Fruit fly (Drosophila melanogaster) whole organism, adult: ENCODE results near the gene CG6966.

Experiments used
- CG11617 ChIP-seq: fragments of 200-800 bp; sonication (Bioruptor generic); optimal IDR thresholded peaks from 2 replicates; lab custom pipeline; 2017; ENCODE audit warnings: mild to moderate bottlenecking, missing biosample characterization, missing genetic modification reagents, missing genetic modification characterization
- CG1620 ChIP-seq: fragments of 200-800 bp; sonication (Bioruptor generic); optimal IDR thresholded peaks from 2 replicates; lab custom pipeline; 2016; ENCODE audit warnings: missing biosample characterization, missing genetic modification characterization
- CG33017 ChIP-seq: fragments of 200-800 bp; sonication (Bioruptor generic); optimal IDR thresholded peaks from 2 replicates; lab custom pipeline; 2018; ENCODE audit warnings: missing biosample characterization, mild to moderate bottlenecking, missing genetic modification characterization, moderate library complexity
- CG5204 ChIP-seq: fragments of 200-800 bp; sonication (Bioruptor generic); optimal IDR thresholded peaks from 2 replicates; lab custom pipeline; 2016; ENCODE audit warnings: missing biosample characterization, missing genetic modification characterization
- CG7045 ChIP-seq: fragments of 200-800 bp; sonication (Bioruptor generic); optimal IDR thresholded peaks from 2 replicates; lab custom pipeline; 2017; ENCODE audit warnings: missing biosample characterization, mild to moderate bottlenecking, missing genetic modification characterization
- CG7101 ChIP-seq: fragments of 200-800 bp; sonication (Bioruptor generic); optimal IDR thresholded peaks from 2 replicates; lab custom pipeline; 2018; ENCODE audit warnings: missing biosample characterization, mild to moderate bottlenecking, missing genetic modification characterization, moderate library complexity
- Clk ChIP-seq: fragments of 200-800 bp; sonication (Bioruptor generic); optimal IDR thresholded peaks from 2 replicates; lab custom pipeline; 2017; ENCODE audit warnings: missing biosample characterization, missing genetic modification characterization
- Mnt ChIP-seq: fragments of 200-800 bp; sonication (Bioruptor generic); optimal IDR thresholded peaks from 2 replicates; lab custom pipeline; 2016; ENCODE audit warnings: missing biosample characterization, mild to moderate bottlenecking, missing genetic modification characterization
- bab1 ChIP-seq: fragments of 200-800 bp; sonication (Bioruptor generic); optimal IDR thresholded peaks from 3 replicates; lab custom pipeline; 2019; ENCODE audit warnings: missing biosample characterization, mild to moderate bottlenecking, missing genetic modification characterization, moderate library complexity
- cnc ChIP-seq, 2 experiments: fragments of >200 bp; optimal IDR thresholded peaks; 2 replicates each; lab custom pipeline; 2017
- kay ChIP-seq: fragments of 200-800 bp; sonication (Bioruptor generic); peaks from one replicate; lab custom pipeline; 2016; ENCODE audit warnings: missing biosample characterization, missing genetic modification characterization, borderline replicate concordance
- pad ChIP-seq: fragments of 200-800 bp; sonication (Bioruptor generic); optimal IDR thresholded peaks from 3 replicates; lab custom pipeline; 2017; ENCODE audit warnings: missing biosample characterization, missing genetic modification characterization, mild to moderate bottlenecking, moderate library complexity, missing genetic modification reagents
- toe ChIP-seq: fragments of 200-800 bp; sonication (Bioruptor generic); optimal IDR thresholded peaks from 2 replicates; lab custom pipeline; 2016; ENCODE audit warnings: missing biosample characterization, missing genetic modification characterization

DNA sequence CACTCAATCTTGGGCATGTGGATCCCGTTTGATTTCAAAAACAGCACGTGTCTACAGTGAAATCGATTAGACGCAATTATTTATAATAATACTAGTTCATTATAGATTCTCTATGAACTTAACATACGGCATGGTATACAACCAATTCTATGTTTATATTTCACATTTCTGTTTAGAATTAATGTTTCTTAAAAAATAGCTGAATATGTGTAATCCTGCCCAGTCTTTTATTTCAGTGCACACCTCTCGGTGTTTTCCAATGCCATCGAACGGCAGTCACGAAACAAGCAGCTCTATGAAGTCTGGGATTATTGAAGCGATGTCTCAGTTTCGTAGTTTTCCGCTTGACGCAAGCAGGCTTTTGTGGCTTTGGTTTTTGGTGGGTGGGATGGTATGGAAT lies 22.3 kb upstream of the CG6966 start:
- no peak for TF ChIP-seq CG11617 (GFP tag; lab: Kevin White, UChicago)
- no peak for TF ChIP-seq pad (GFP tag; lab: Kevin White, UChicago)
- TF ChIP-seq kay = no peak
- TF ChIP-seq Clk (GFP tag; lab: Kevin White, UChicago) = no peak
- no peak for TF ChIP-seq cnc (optimal IDR thresholded peaks at IDR 0.05; lab: Kevin White, UChicago)
- no peak for TF ChIP-seq Mnt
- no peak for TF ChIP-seq bab1 (GFP tag; lab: Kevin White, UChicago)
- TF ChIP-seq toe = no peak
- TF ChIP-seq CG33017 (tag; lab: Kevin White, UChicago) = no peak
- TF ChIP-seq CG1620 (GFP tag; lab: Kevin White, UChicago) = no peak
- no peak for TF ChIP-seq CG5204
- TF ChIP-seq CG7101 (tag; lab: Kevin White, UChicago) = no peak
- no peak for TF ChIP-seq CG7045 (GFP tag; lab: Kevin White, UChicago)
